Fruit fly (Drosophila melanogaster) whole organism, embryonic: ENCODE results near the gene zetaCOP.

Source experiments
- Atf3 ChIP-seq: fragments of 200-800 bp; sonication (Bioruptor generic); optimal IDR thresholded peaks from 3 replicates; lab custom pipeline; 2016; ENCODE audit warnings: missing biosample characterization, missing genetic modification characterization
- CG1024 ChIP-seq: fragments of 200-800 bp; sonication (Bioruptor generic); IDR thresholded peaks from 2 replicates; pipeline ENCODE4 v1.3.6; 2022; ENCODE audit warnings: missing biosample characterization, missing genetic modification characterization
- CG10654 ChIP-seq: fragments of 200-800 bp; sonication (Bioruptor generic); optimal IDR thresholded peaks from 2 replicates; lab custom pipeline; 2016; ENCODE audit warnings: missing biosample characterization, missing genetic modification characterization
- CG13296 ChIP-seq: fragments of 200-800 bp; sonication (Bioruptor generic); optimal IDR thresholded peaks from 3 replicates; lab custom pipeline; 2018; ENCODE audit warnings: missing biosample characterization, mild to moderate bottlenecking, missing genetic modification characterization
- CG13894 ChIP-seq: fragments of 200-800 bp; sonication (Bioruptor generic); optimal IDR thresholded peaks from 3 replicates; lab custom pipeline; 2018; ENCODE audit warnings: missing biosample characterization, mild to moderate bottlenecking, missing genetic modification characterization, moderate library complexity
- CG15479 ChIP-seq: fragments of 200-800 bp; sonication (Bioruptor generic); optimal IDR thresholded peaks from 3 replicates; lab custom pipeline; 2019; ENCODE audit warnings: missing biosample characterization, mild to moderate bottlenecking, missing genetic modification characterization, moderate library complexity
- CG17328 ChIP-seq: fragments of 200-800 bp; sonication (Bioruptor generic); IDR thresholded peaks from 2 replicates; pipeline ENCODE4 v1.3.6; 2022; ENCODE audit warnings: missing biosample characterization, missing genetic modification characterization
- CG32532 ChIP-seq: fragments of 200-800 bp; sonication (Bioruptor generic); IDR thresholded peaks from 2 replicates; pipeline ENCODE4 v1.3.6; 2022; ENCODE audit warnings: missing biosample characterization, missing genetic modification characterization
- CG7786 ChIP-seq: fragments of 200-800 bp; sonication (Bioruptor generic); optimal IDR thresholded peaks from 2 replicates; lab custom pipeline; 2016; ENCODE audit warnings: missing biosample characterization, missing genetic modification characterization
- CG7928 ChIP-seq: fragments of 200-800 bp; sonication (Bioruptor generic); optimal IDR thresholded peaks from 2 replicates; lab custom pipeline; 2017; ENCODE audit warnings: missing biosample characterization, mild to moderate bottlenecking, missing genetic modification characterization
- CG8281 ChIP-seq: fragments of 200-800 bp; sonication (Bioruptor generic); optimal IDR thresholded peaks from 2 replicates; lab custom pipeline; 2018; ENCODE audit warnings: missing biosample characterization, mild to moderate bottlenecking, missing genetic modification characterization, moderate library complexity
- CG8359 ChIP-seq: fragments of 200-800 bp; sonication (Bioruptor generic); optimal IDR thresholded peaks from 2 replicates; lab custom pipeline; 2017; ENCODE audit warnings: missing biosample characterization, mild to moderate bottlenecking, missing genetic modification characterization, borderline replicate concordance
- CG8944 ChIP-seq: fragments of 200-800 bp; sonication (Bioruptor generic); optimal IDR thresholded peaks from 3 replicates; lab custom pipeline; 2016; ENCODE audit warnings: missing biosample characterization, missing genetic modification characterization
- Camta ChIP-seq: fragments of 200-800 bp; sonication (Bioruptor generic); optimal IDR thresholded peaks from 2 replicates; lab custom pipeline; 2016; ENCODE audit warnings: missing biosample characterization, missing genetic modification characterization
- CoRest ChIP-seq: fragments of 200-800 bp; sonication (Bioruptor generic); optimal IDR thresholded peaks from 3 replicates; lab custom pipeline; 2018; ENCODE audit warnings: missing biosample characterization, mild to moderate bottlenecking, missing genetic modification characterization, moderate library complexity
- Doc3 ChIP-seq: fragments of 200-800 bp; sonication (Bioruptor generic); IDR thresholded peaks from 3 replicates; pipeline ENCODE4 v1.3.6; 2022; ENCODE audit warnings: missing biosample characterization, missing genetic modification characterization; ENCODE audit not compliant: partially characterized antibody
- E2f2 ChIP-seq: fragments of 200-800 bp; sonication (Bioruptor generic); IDR thresholded peaks from 2 replicates; pipeline ENCODE4 v1.3.6; 2022; ENCODE audit warnings: missing biosample characterization, missing genetic modification characterization
- ERR ChIP-seq: fragments of 200-800 bp; sonication (Bioruptor generic); optimal IDR thresholded peaks from 2 replicates; lab custom pipeline; 2016; ENCODE audit warnings: missing biosample characterization, missing genetic modification characterization
- Eip74EF ChIP-seq, 2 experiments: fragments of 200-800 bp in 1 of 2; fragments of >200 bp in 1 of 2; sonication (Bioruptor generic) in 1 of 2; optimal IDR thresholded peaks; 2 replicates each; lab custom pipeline; 2017 to 2019; ENCODE audit warnings: missing biosample characterization in 2 of 2, missing genetic modification characterization in 2 of 2, mild to moderate bottlenecking in 1 of 2, moderate library complexity in 1 of 2
- Fer2 ChIP-seq: fragments of 200-800 bp; sonication (Bioruptor generic); optimal IDR thresholded peaks from 2 replicates; lab custom pipeline; 2018; ENCODE audit warnings: missing biosample characterization, mild to moderate bottlenecking, missing genetic modification characterization, moderate library complexity
- Gsc ChIP-seq: fragments of 200-800 bp; sonication (Bioruptor generic); IDR thresholded peaks from 2 replicates; pipeline ENCODE4 v1.3.6; 2022; ENCODE audit warnings: missing biosample characterization, missing genetic modification characterization
- HLH54F ChIP-seq: fragments of 200-800 bp; sonication (Bioruptor generic); optimal IDR thresholded peaks from 3 replicates; lab custom pipeline; 2016; ENCODE audit warnings: missing biosample characterization, missing genetic modification characterization
- HLHmδ ChIP-seq: fragments of 200-800 bp; sonication (Bioruptor generic); optimal IDR thresholded peaks from 2 replicates; lab custom pipeline; 2018; ENCODE audit warnings: missing biosample characterization, mild to moderate bottlenecking, missing genetic modification characterization, moderate library complexity
- Myb ChIP-seq: fragments of 200-800 bp; sonication (Bioruptor generic); optimal IDR thresholded peaks from 2 replicates; lab custom pipeline; 2016; ENCODE audit warnings: missing biosample characterization, missing genetic modification characterization
- Rfx ChIP-seq: fragments of 200-800 bp; sonication (Bioruptor generic); IDR thresholded peaks from 2 replicates; pipeline ENCODE4 v1.3.6; 2022; ENCODE audit warnings: missing biosample characterization, missing genetic modification characterization
- Sin3A ChIP-seq: fragments of >200 bp; optimal IDR thresholded peaks from 2 replicates; lab custom pipeline; 2018
- Sox100B ChIP-seq: fragments of 200-800 bp; sonication (Bioruptor generic); optimal IDR thresholded peaks from 3 replicates; lab custom pipeline; 2018; ENCODE audit warnings: missing biosample characterization, mild to moderate bottlenecking, missing genetic modification characterization
- Xbp1 ChIP-seq: fragments of 200-800 bp; sonication (Bioruptor generic); optimal IDR thresholded peaks from 3 replicates; lab custom pipeline; 2016; ENCODE audit warnings: missing biosample characterization, mild to moderate bottlenecking, missing genetic modification characterization
- ash1 ChIP-seq: fragments of 200-800 bp; sonication (Bioruptor generic); optimal IDR thresholded peaks from 2 replicates; lab custom pipeline; 2018; ENCODE audit warnings: missing biosample characterization, mild to moderate bottlenecking, missing genetic modification characterization
- bcd ChIP-seq: fragments of 200-800 bp; sonication (Bioruptor generic); optimal IDR thresholded peaks from 2 replicates; lab custom pipeline; 2017; ENCODE audit warnings: missing biosample characterization, mild to moderate bottlenecking, missing genetic modification characterization
- br ChIP-seq: fragments of >200 bp; optimal IDR thresholded peaks from 2 replicates; lab custom pipeline; 2017
- cas ChIP-seq: fragments of 200-800 bp; sonication (Bioruptor generic); IDR thresholded peaks from 2 replicates; pipeline ENCODE4 v1.3.6; 2022; ENCODE audit warnings: missing biosample characterization, missing genetic modification characterization
- cg ChIP-seq: fragments of 200-800 bp; sonication (Bioruptor generic); optimal IDR thresholded peaks from 3 replicates; lab custom pipeline; 2019; ENCODE audit warnings: missing biosample characterization, mild to moderate bottlenecking, missing genetic modification characterization, moderate library complexity
- ci ChIP-seq: fragments of 200-800 bp; sonication (Bioruptor generic); IDR thresholded peaks from 3 replicates; pipeline ENCODE4 v1.3.6; 2022; ENCODE audit warnings: missing biosample characterization, missing genetic modification characterization
- dan ChIP-seq: fragments of 200-800 bp; sonication (Bioruptor generic); IDR thresholded peaks from 2 replicates; pipeline ENCODE4 v1.3.6; 2022; ENCODE audit warnings: missing biosample characterization, missing genetic modification characterization
- dimm ChIP-seq: fragments of 200-800 bp; sonication (Bioruptor generic); IDR thresholded peaks from 2 replicates; pipeline ENCODE4 v1.3.6; 2022; ENCODE audit warnings: missing biosample characterization, missing genetic modification characterization
- fd102C ChIP-seq: fragments of 200-800 bp; sonication (Bioruptor generic); optimal IDR thresholded peaks from 2 replicates; lab custom pipeline; 2018; ENCODE audit warnings: missing biosample characterization, mild to moderate bottlenecking, missing genetic modification characterization, moderate library complexity
- fd3F ChIP-seq: fragments of 200-800 bp; sonication (Bioruptor generic); optimal IDR thresholded peaks from 2 replicates; lab custom pipeline; 2018; ENCODE audit warnings: missing biosample characterization, mild to moderate bottlenecking, missing genetic modification characterization, moderate library complexity
- hth ChIP-seq: fragments of >200 bp; optimal IDR thresholded peaks from 2 replicates; lab custom pipeline; 2017; ENCODE audit warnings: inconsistent platforms
- kay ChIP-seq: fragments of 200-800 bp; sonication (Bioruptor generic); optimal IDR thresholded peaks from 2 replicates; lab custom pipeline; 2016; ENCODE audit warnings: missing biosample characterization, missing genetic modification characterization
- lmd ChIP-seq: fragments of 200-800 bp; sonication (Bioruptor generic); IDR thresholded peaks from 2 replicates; pipeline ENCODE4 v1.3.6; 2022; ENCODE audit warnings: missing biosample characterization, missing genetic modification characterization
- lov ChIP-seq, 2 experiments: fragments of 200-800 bp in 1 of 2; fragments of >200 bp in 1 of 2; sonication (Bioruptor generic) in 1 of 2; IDR thresholded peaks in 1 of 2; optimal IDR thresholded peaks in 1 of 2; 2 replicates in 1 of 2; 3 replicates in 1 of 2; pipeline versions ENCODE4 v1.3.6 to Lab custom; 2017 to 2022; ENCODE audit warnings: missing biosample characterization in 1 of 2, missing genetic modification characterization in 1 of 2
- mirr ChIP-seq: fragments of 200-800 bp; sonication (Bioruptor generic); optimal IDR thresholded peaks from 3 replicates; lab custom pipeline; 2018; ENCODE audit warnings: missing biosample characterization, mild to moderate bottlenecking, missing genetic modification characterization
- repo ChIP-seq: fragments of 200-800 bp; sonication (Bioruptor generic); optimal IDR thresholded peaks from 2 replicates; lab custom pipeline; 2016; ENCODE audit warnings: missing biosample characterization, missing genetic modification characterization
- sim ChIP-seq: fragments of 200-800 bp; sonication (Bioruptor generic); IDR thresholded peaks from 2 replicates; pipeline ENCODE4 v1.3.6; 2022; ENCODE audit warnings: missing biosample characterization, missing genetic modification characterization
- sima ChIP-seq: fragments of 200-800 bp; sonication (Bioruptor generic); optimal IDR thresholded peaks from 2 replicates; lab custom pipeline; 2016; ENCODE audit warnings: missing biosample characterization, missing genetic modification characterization
- sna ChIP-seq: fragments of 200-800 bp; sonication (Bioruptor generic); IDR thresholded peaks from 2 replicates; pipeline ENCODE4 v1.3.6; 2022; ENCODE audit warnings: missing biosample characterization, missing genetic modification characterization; ENCODE audit not compliant: partially characterized antibody
- sug ChIP-seq: fragments of 200-800 bp; optimal IDR thresholded peaks from 2 replicates; lab custom pipeline; 2019; ENCODE audit warnings: missing biosample characterization, mild to moderate bottlenecking, missing genetic modification characterization, moderate library complexity
- tgo ChIP-seq: fragments of 200-800 bp; sonication (Bioruptor generic); IDR thresholded peaks from 3 replicates; pipeline ENCODE4 v1.3.6; 2022; ENCODE audit warnings: missing biosample characterization, missing genetic modification characterization
- tna ChIP-seq: fragments of 200-800 bp; sonication (Bioruptor generic); IDR thresholded peaks from 2 replicates; pipeline ENCODE4 v1.3.6; 2022; ENCODE audit warnings: missing biosample characterization, missing genetic modification characterization; ENCODE audit not compliant: partially characterized antibody
- vnd ChIP-seq: fragments of 200-800 bp; sonication (Bioruptor generic); IDR thresholded peaks from 3 replicates; pipeline ENCODE4 v1.3.6; 2022; ENCODE audit warnings: missing biosample characterization, missing genetic modification characterization; ENCODE audit not compliant: partially characterized antibody
- vvl ChIP-seq: fragments of 200-800 bp; sonication (Bioruptor generic); IDR thresholded peaks from 2 replicates; pipeline ENCODE4 v1.3.6; 2022; ENCODE audit warnings: missing biosample characterization, missing genetic modification characterization

zetaCOP gene

dm6 chr3L:16642088-16642507 is 31.3 kb downstream of the zetaCOP start (continued):
- TF ChIP-seq sim (no peak), sima (GFP tag; lab: Kevin White, UChicago) (no peak), CG7928 (GFP tag; lab: Kevin White, UChicago) (no peak), Sin3A (no peak), CG8281 (tag; lab: Kevin White, UChicago) (no peak), CG13894 (tag; lab: Kevin White, UChicago) (no peak), CG32532 (GFP tag; lab: Robert Waterston, UW) (no peak), vvl (GFP tag; lab: Robert Waterston, UW) (no peak), CG8359 (GFP tag; lab: Kevin White, UChicago) (peak; percentile 31), HLH54F (GFP tag; lab: Kevin White, UChicago) (no peak), br (no peak), mirr (GFP tag; lab: Kevin White, UChicago) (no peak), Eip74EF (GFP tag; optimal IDR thresholded peaks at IDR 0.05; lab: Kevin White, UChicago) (peak in 1 of 2 experiments; percentile 69), CoRest (peak; percentile 81), dan (GFP tag; lab: Robert Waterston, UW) (no peak), lov (optimal IDR thresholded peaks at IDR 0.05; lab: Kevin White, UChicago) (no peak), lov (GFP tag; IDR thresholded peaks at IDR 0.05; lab: Robert Waterston, UW) (no peak), CG13296 (no peak), kay (GFP tag; lab: Kevin White, UChicago) (no peak), Atf3 (GFP tag; lab: Kevin White, UChicago) (no peak), ci (peak; percentile 49; the same call in 1 of the 3 replicates), E2f2 (GFP tag; lab: Robert Waterston, UW) (no peak), tna (GFP tag; lab: Robert Waterston, UW) (no peak), fd102C (GFP tag; lab: Kevin White, UChicago) (no peak), CG15479 (no peak), lmd (peak; percentile 51; the same call in 1 of the 2 replicates), ERR (GFP tag; lab: Kevin White, UChicago) (no peak), Rfx (GFP tag; lab: Robert Waterston, UW) (no peak), Xbp1 (peak; percentile 63), cas (GFP tag; lab: Robert Waterston, UW) (no peak), HLHmδ (GFP tag; lab: Kevin White, UChicago) (no peak), tgo (GFP tag; lab: Robert Waterston, UW) (peak; percentile 31; the same call in 1 of the 3 replicates), vnd (GFP tag; lab: Robert Waterston, UW) (no peak), CG10654 (GFP tag; lab: Kevin White, UChicago) (peak; percentile 13), Myb (GFP tag; lab: Kevin White, UChicago) (no peak), bcd (GFP tag; lab: Kevin White, UChicago) (peak; percentile 65), fd3F (GFP tag; lab: Kevin White, UChicago) (no peak), CG7786 (GFP tag; lab: Kevin White, UChicago) (no peak), ash1 (GFP tag; lab: Kevin White, UChicago) (no peak), CG8944 (peak; percentile 20), dimm (no peak), cg (GFP tag; lab: Kevin White, UChicago) (no peak), Doc3 (GFP tag; lab: Robert Waterston, UW) (no peak), Sox100B (peak; percentile 87), CG1024 (GFP tag; lab: Robert Waterston, UW) (no peak), sug (tag; lab: Kevin White, UChicago) (no peak), sna (GFP tag; lab: Robert Waterston, UW) (no peak), hth (lab: Kevin White, UChicago) (no peak), CG17328 (GFP tag; lab: Robert Waterston, UW) (no peak), Fer2 (tag; lab: Kevin White, UChicago) (no peak), Camta (GFP tag; lab: Kevin White, UChicago) (no peak), repo (GFP tag; lab: Kevin White, UChicago) (no peak), Gsc (no peak)
